Worm (Caenorhabditis elegans) whole organism, L4 larva: ENCODE measurements around the gene txbp-3.

Source experiments
- F26F4.8 ChIP-seq: fragments of 200-800 bp; sonication (Bioruptor generic); conservative IDR thresholded peaks from 2 replicates; pipeline ENCODE4 v1.3.6; 2022; ENCODE audit warnings: missing genetic modification characterization, missing compliant biosample characterization
- R02D3.7 ChIP-seq: fragments of 150-350 bp; sonication (generic microtip); optimal IDR thresholded peaks from 3 replicates; lab custom pipeline; 2014; ENCODE audit warnings: missing biosample characterization, missing genetic modification characterization
- Y48G9A.11 ChIP-seq: fragments of 200-800 bp; sonication (Bioruptor generic); IDR thresholded peaks from 2 replicates; pipeline ENCODE4 v1.3.6; 2022; ENCODE audit warnings: missing genetic modification reagents, missing genetic modification characterization, missing compliant biosample characterization
- aha-1 ChIP-seq: fragments of 150-350 bp; peaks from one replicate; lab custom pipeline; 2014; ENCODE audit warnings: missing biosample characterization, missing genetic modification characterization
- ceh-20 ChIP-seq: fragments of 200-800 bp; sonication (Bioruptor generic); IDR thresholded peaks from 2 replicates; pipeline ENCODE4 v1.3.6; 2022; ENCODE audit warnings: missing genetic modification reagents, missing genetic modification characterization, missing compliant biosample characterization
- ceh-28 ChIP-seq: fragments of 150-350 bp; optimal IDR thresholded peaks from 2 replicates; lab custom pipeline; 2014; ENCODE audit warnings: missing biosample characterization, missing genetic modification reagents, missing genetic modification characterization
- ceh-32 ChIP-seq: sonication (generic microtip); optimal IDR thresholded peaks from 2 replicates; lab custom pipeline; 2016; ENCODE audit warnings: mild to moderate bottlenecking, missing genetic modification characterization, missing compliant biosample characterization; ENCODE audit not compliant: poor library complexity
- ceh-62 ChIP-seq: sonication (generic microtip); optimal IDR thresholded peaks from 2 replicates; lab custom pipeline; 2017; ENCODE audit warnings: missing biosample characterization, missing genetic modification characterization
- ceh-82 ChIP-seq: sonication (generic microtip); optimal IDR thresholded peaks from 2 replicates; lab custom pipeline; 2017; ENCODE audit warnings: missing biosample characterization, missing genetic modification characterization
- cey-2 ChIP-seq: sonication (generic microtip); optimal IDR thresholded peaks from 3 replicates; lab custom pipeline; 2017; ENCODE audit warnings: missing genetic modification characterization, mild to moderate bottlenecking, missing compliant biosample characterization, antibody characterized with exemption, borderline replicate concordance; ENCODE audit not compliant: insufficient read depth
- ctbp-1 ChIP-seq: fragments of 200-800 bp; sonication (Bioruptor generic); IDR thresholded peaks from 2 replicates; pipeline ENCODE4 v1.3.6; 2022; ENCODE audit warnings: missing genetic modification reagents, missing genetic modification characterization, missing compliant biosample characterization
- daf-8 ChIP-seq: fragments of 200-800 bp; sonication (Bioruptor generic); IDR thresholded peaks from 2 replicates; pipeline ENCODE4 v1.3.6; 2022; ENCODE audit warnings: missing genetic modification characterization, missing compliant biosample characterization
- dpl-1 ChIP-seq: fragments of 150-350 bp; optimal IDR thresholded peaks from 2 replicates; lab custom pipeline; 2014; ENCODE audit warnings: missing biosample characterization, missing genetic modification reagents, missing genetic modification characterization
- dve-1 ChIP-seq: sonication (generic microtip); optimal IDR thresholded peaks from 2 replicates; lab custom pipeline; 2017; ENCODE audit warnings: antibody characterized with exemption, mild to moderate bottlenecking, missing genetic modification characterization, missing compliant biosample characterization; ENCODE audit not compliant: insufficient read depth
- egl-43 ChIP-seq: fragments of 200-800 bp; sonication (Bioruptor generic); IDR thresholded peaks from 2 replicates; pipeline ENCODE4 v1.3.6; 2022; ENCODE audit warnings: missing genetic modification reagents, missing genetic modification characterization, missing compliant biosample characterization
- hif-1 ChIP-seq, 2 experiments: sonication (generic microtip); optimal IDR thresholded peaks; 2 replicates each; lab custom pipeline; 2016 to 2017; ENCODE audit warnings: missing compliant biosample characterization in 2 of 2, missing genetic modification characterization in 2 of 2, missing genetic modification reagents in 2 of 2, missing genotype in 2 of 2, mild to moderate bottlenecking in 1 of 2
- jun-1 ChIP-seq: fragments of 150-350 bp; optimal IDR thresholded peaks from 2 replicates; lab custom pipeline; 2014; ENCODE audit warnings: missing biosample characterization, missing genetic modification reagents, missing genetic modification characterization
- lim-7 ChIP-seq: fragments of 200-800 bp; sonication (Bioruptor generic); IDR thresholded peaks from 2 replicates; pipeline ENCODE4 v1.3.6; 2022; ENCODE audit warnings: missing genetic modification characterization, missing compliant biosample characterization
- lin-1 ChIP-seq: fragments of 200-800 bp; sonication (Bioruptor generic); IDR thresholded peaks from 2 replicates; pipeline ENCODE4 v1.3.6; 2022; ENCODE audit warnings: missing genetic modification reagents, missing genetic modification characterization, missing compliant biosample characterization
- lin-15B ChIP-seq: fragments of 150-350 bp; sonication (generic microtip); optimal IDR thresholded peaks from 3 replicates; lab custom pipeline; 2014; ENCODE audit warnings: missing biosample characterization, missing genetic modification characterization
- lin-38 ChIP-seq: fragments of 200-800 bp; sonication (Bioruptor generic); IDR thresholded peaks from 2 replicates; pipeline ENCODE4 v1.3.6; 2022; ENCODE audit warnings: missing genetic modification reagents, missing genetic modification characterization, missing compliant biosample characterization
- lin-39 ChIP-seq: fragments of 150-350 bp; optimal IDR thresholded peaks from 2 replicates; lab custom pipeline; 2014; ENCODE audit warnings: missing biosample characterization, missing genetic modification reagents, missing genetic modification characterization
- lsy-2 ChIP-seq, 2 experiments: fragments of 150-350 bp in 1 of 2; sonication (generic microtip) in 1 of 2; optimal IDR thresholded peaks; 2 replicates each; lab custom pipeline; 2014 to 2017; ENCODE audit warnings: missing biosample characterization in 2 of 2, missing genetic modification characterization in 2 of 2
- mep-1 ChIP-seq: fragments of 150-350 bp; sonication (generic microtip); optimal IDR thresholded peaks from 3 replicates; lab custom pipeline; 2014; ENCODE audit warnings: missing biosample characterization, missing genetic modification characterization
- nhr-11 ChIP-seq: fragments of 150-350 bp; optimal IDR thresholded peaks from 2 replicates; lab custom pipeline; 2014; ENCODE audit warnings: missing biosample characterization, missing genetic modification characterization
- nhr-41 ChIP-seq: fragments of 200-800 bp; sonication (Bioruptor generic); IDR thresholded peaks from 2 replicates; pipeline ENCODE4 v1.3.6; 2022; ENCODE audit warnings: missing genetic modification reagents, missing genetic modification characterization, missing compliant biosample characterization
- nhr-6 ChIP-seq: fragments of 150-350 bp; optimal IDR thresholded peaks from 2 replicates; lab custom pipeline; 2014; ENCODE audit warnings: missing biosample characterization, missing genetic modification characterization
- nhr-77 ChIP-seq: fragments of 150-350 bp; optimal IDR thresholded peaks from 2 replicates; lab custom pipeline; 2014; ENCODE audit warnings: missing biosample characterization, missing genetic modification characterization
- pha-4 ChIP-seq, 2 experiments: fragments of 150-350 bp in 1 of 2; fragments of 200-800 bp in 1 of 2; sonication (Bioruptor generic) in 1 of 2; IDR thresholded peaks in 1 of 2; optimal IDR thresholded peaks in 1 of 2; 2 replicates each; pipeline versions ENCODE4 v1.3.6 to Lab custom; 2014 to 2022; ENCODE audit warnings: missing genetic modification characterization in 2 of 2, missing genetic modification reagents in 2 of 2, missing biosample characterization in 1 of 2, missing compliant biosample characterization in 1 of 2
- saeg-2 ChIP-seq: fragments of 200-800 bp; sonication (Bioruptor generic); IDR thresholded peaks from 2 replicates; pipeline ENCODE4 v1.3.6; 2022; ENCODE audit warnings: missing genetic modification reagents, missing genetic modification characterization, missing compliant biosample characterization
- set-16 ChIP-seq: fragments of 200-800 bp; sonication (Bioruptor generic); IDR thresholded peaks from 2 replicates; pipeline ENCODE4 v1.3.6; 2022; ENCODE audit warnings: missing genetic modification reagents, missing genetic modification characterization, missing compliant biosample characterization
- spr-3 ChIP-seq: fragments of 200-800 bp; sonication (Bioruptor generic); optimal IDR thresholded peaks from 2 replicates; lab custom pipeline; 2018; ENCODE audit warnings: mild to moderate bottlenecking, missing genetic modification characterization, missing compliant biosample characterization
- unc-39 ChIP-seq: sonication (generic microtip); optimal IDR thresholded peaks from 2 replicates; lab custom pipeline; 2017; ENCODE audit warnings: missing biosample characterization, missing genetic modification characterization
- unc-62 ChIP-seq, 3 experiments: fragments of 150-350 bp in 1 of 3; sonication (generic microtip); optimal IDR thresholded peaks in 2 of 3; peaks in 1 of 3; 1 replicate in 1 of 3; 2 replicates in 2 of 3; lab custom pipeline; 2014 to 2017; ENCODE audit warnings: missing biosample characterization in 3 of 3, missing genetic modification characterization in 3 of 3, missing genetic modification reagents in 3 of 3, missing genotype in 1 of 3
- vab-7 ChIP-seq: fragments of 200-800 bp; sonication (Bioruptor generic); IDR thresholded peaks from 2 replicates; pipeline ENCODE4 v1.3.6; 2022; ENCODE audit warnings: missing genetic modification reagents, missing genetic modification characterization, missing compliant biosample characterization
- zag-1 ChIP-seq: fragments of 150-350 bp; optimal IDR thresholded peaks from 2 replicates; lab custom pipeline; 2014; ENCODE audit warnings: missing biosample characterization, missing genetic modification characterization
- zfp-2 ChIP-seq: sonication (generic microtip); optimal IDR thresholded peaks from 2 replicates; lab custom pipeline; 2016; ENCODE audit warnings: mild to moderate bottlenecking, missing genetic modification characterization, missing compliant biosample characterization
- zfp-3 ChIP-seq: fragments of 200-800 bp; sonication (Bioruptor generic); conservative IDR thresholded peaks from 2 replicates; pipeline ENCODE4 v1.3.6; 2022; ENCODE audit warnings: missing genetic modification reagents, missing genetic modification characterization, missing compliant biosample characterization
- zip-11 ChIP-seq: fragments of 200-800 bp; sonication (Bioruptor generic); IDR thresholded peaks from 2 replicates; pipeline ENCODE4 v1.3.6; 2022; ENCODE audit warnings: missing genetic modification characterization, missing compliant biosample characterization
- ztf-7 ChIP-seq: fragments of 150-350 bp; optimal IDR thresholded peaks from 2 replicates; lab custom pipeline; 2014; ENCODE audit warnings: missing biosample characterization, missing genetic modification characterization

Gene txbp-3

DNA sequence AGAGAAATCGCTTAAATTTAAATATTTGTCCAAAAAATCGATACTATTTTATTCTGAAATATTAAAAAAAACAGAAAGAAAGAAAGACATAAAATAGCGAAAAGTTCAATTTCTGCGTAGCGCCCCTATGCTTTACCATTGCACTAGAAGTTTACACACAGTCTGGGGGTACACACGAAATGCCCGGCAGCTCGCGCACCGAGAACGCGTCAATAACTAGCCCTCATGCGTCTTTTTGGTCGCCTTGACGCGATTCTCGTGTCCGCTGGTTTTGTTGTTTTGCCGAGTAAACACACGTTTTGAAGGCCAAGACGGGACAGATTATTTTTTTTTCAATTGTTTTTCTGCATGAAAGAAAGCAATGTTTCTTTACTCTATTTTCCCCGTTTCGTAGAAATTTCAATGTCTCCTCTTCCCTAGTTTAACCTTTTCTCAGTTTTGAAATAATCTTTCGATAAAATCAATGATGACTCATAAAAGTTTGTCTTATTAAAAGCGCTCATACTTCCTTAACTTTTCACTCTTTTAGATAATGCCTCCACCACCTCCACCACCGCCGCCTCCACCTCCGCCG, 29.1 kb downstream of the txbp-3 start, which contains the start of gene wip-1 (continued):
- TF ChIP-seq unc-62 (GFP tag; optimal IDR thresholded peaks at IDR 0.05 in 1 of 2; lab: Kevin White, UChicago) (peak in 1 of 2 experiments; percentile 99), unc-62 (tag; optimal IDR thresholded peaks at IDR 0.05; lab: Kevin White, UChicago) (peak; percentile 30), Y48G9A.11 (peak; percentile 83), ceh-20 (peak; percentile 95), aha-1 (peak; percentile 100), hif-1 (tag; optimal IDR thresholded peaks at IDR 0.05; lab: Kevin White, UChicago) (peak; percentile 73 to 89), lin-39 (tag; lab: Kevin White, UChicago) (peak; percentile 55), set-16 (peak; percentile 60), nhr-41 (GFP tag; lab: Robert Waterston, UW) (peak; percentile 79; the same call in 1 of the 2 replicates), saeg-2 (peak; percentile 87; the same call in 1 of the 2 replicates), egl-43 (GFP tag; lab: Robert Waterston, UW) (peak; percentile 96), lin-38 (GFP tag; lab: Robert Waterston, UW) (peak; percentile 95), zfp-2 (tag; lab: Kevin White, UChicago) (peak; percentile 85), lin-1 (GFP tag; lab: Robert Waterston, UW) (peak; percentile 96), ceh-32 (tag; lab: Kevin White, UChicago) (peak; percentile 69), daf-8 (GFP tag; lab: Robert Waterston, UW) (no peak), ctbp-1 (GFP tag; lab: Robert Waterston, UW) (peak; percentile 96), pha-4 (GFP tag; IDR thresholded peaks at IDR 0.05; lab: Robert Waterston, UW) (peak; percentile 96), pha-4 (tag; optimal IDR thresholded peaks at IDR 0.05; lab: Kevin White, UChicago) (peak; percentile 73), cey-2 (tag; lab: Kevin White, UChicago) (peak; percentile 57), unc-39 (tag; lab: Kevin White, UChicago) (peak; percentile 19), nhr-11 (peak; percentile 98), F26F4.8 (GFP tag; lab: Robert Waterston, UW) (no peak), spr-3 (GFP tag; lab: Kevin White, UChicago) (peak; percentile 89), dpl-1 (GFP tag; lab: Kevin White, UChicago) (peak; percentile 95), zfp-3 (GFP tag; lab: Robert Waterston, UW) (peak; percentile 94), jun-1 (tag; lab: Kevin White, UChicago) (peak; percentile 95), dve-1 (tag; lab: Kevin White, UChicago) (peak; percentile 100), lsy-2 (tag; optimal IDR thresholded peaks at IDR 0.05; lab: Kevin White, UChicago) (peak; percentile 88 to 97), ceh-62 (tag; lab: Kevin White, UChicago) (no peak), mep-1 (tag; lab: Kevin White, UChicago) (peak; percentile 99), vab-7 (GFP tag; lab: Robert Waterston, UW) (peak; percentile 88), ceh-82 (tag; lab: Kevin White, UChicago) (no peak), zag-1 (tag; lab: Kevin White, UChicago) (peak; percentile 66), ceh-28 (tag; lab: Kevin White, UChicago) (peak; percentile 38), R02D3.7 (tag; lab: Kevin White, UChicago) (peak; percentile 2), lim-7 (GFP tag; lab: Robert Waterston, UW) (peak; percentile 76), nhr-77 (tag; lab: Kevin White, UChicago) (peak; percentile 98), nhr-6 (tag; lab: Kevin White, UChicago) (peak; percentile 95), zip-11 (GFP tag; lab: Robert Waterston, UW) (no peak), ztf-7 (tag; lab: Kevin White, UChicago) (peak; percentile 93), lin-15B (tag; lab: Kevin White, UChicago) (peak; percentile 65)
